Worm (Caenorhabditis elegans) whole organism, mixed stage, embryonic: ENCODE measurements around the gene Y45F10D.15.

Source experiments
- blmp-1 ChIP-seq: fragments of 150-350 bp; optimal IDR thresholded peaks from 2 replicates; lab custom pipeline; 2014; ENCODE audit warnings: missing biosample characterization, missing genetic modification characterization
- lin-32 ChIP-seq: fragments of 200-800 bp; sonication (Bioruptor generic); optimal IDR thresholded peaks from 2 replicates; lab custom pipeline; 2018; ENCODE audit warnings: mild to moderate bottlenecking, missing genetic modification characterization, missing compliant biosample characterization
- nhr-12 ChIP-seq: fragments of 150-350 bp; optimal IDR thresholded peaks from 2 replicates; lab custom pipeline; 2014; ENCODE audit warnings: missing biosample characterization, missing genetic modification characterization
- nhr-76 ChIP-seq: sonication (generic microtip); optimal IDR thresholded peaks from 2 replicates; lab custom pipeline; 2017; ENCODE audit warnings: missing biosample characterization, missing genetic modification characterization
- pha-4 ChIP-seq: fragments of 150-350 bp; optimal IDR thresholded peaks from 2 replicates; lab custom pipeline; 2018; ENCODE audit warnings: missing biosample characterization, missing genetic modification reagents, missing genetic modification characterization
- sem-2 ChIP-seq: fragments of 200-800 bp; sonication (Bioruptor generic); optimal IDR thresholded peaks from 2 replicates; lab custom pipeline; 2018; ENCODE audit warnings: mild to moderate bottlenecking, missing genetic modification characterization, missing compliant biosample characterization
- snpc-4 ChIP-seq: fragments of 150-350 bp; optimal IDR thresholded peaks from 2 replicates; lab custom pipeline; 2014; ENCODE audit warnings: missing biosample characterization, missing genetic modification characterization
- sptf-1 ChIP-seq: sonication (generic microtip); optimal IDR thresholded peaks from 2 replicates; lab custom pipeline; 2017; ENCODE audit warnings: mild to moderate bottlenecking, missing genetic modification characterization, moderate library complexity, missing compliant biosample characterization
- tbx-8 ChIP-seq: fragments of 200-800 bp; sonication (Bioruptor generic); optimal IDR thresholded peaks from 2 replicates; lab custom pipeline; 2018; ENCODE audit warnings: mild to moderate bottlenecking, missing genetic modification characterization, moderate library complexity, missing compliant biosample characterization
- ztf-11 ChIP-seq: fragments of 150-350 bp; optimal IDR thresholded peaks from 2 replicates; lab custom pipeline; 2014; ENCODE audit warnings: missing biosample characterization, missing genetic modification characterization

DNA sequence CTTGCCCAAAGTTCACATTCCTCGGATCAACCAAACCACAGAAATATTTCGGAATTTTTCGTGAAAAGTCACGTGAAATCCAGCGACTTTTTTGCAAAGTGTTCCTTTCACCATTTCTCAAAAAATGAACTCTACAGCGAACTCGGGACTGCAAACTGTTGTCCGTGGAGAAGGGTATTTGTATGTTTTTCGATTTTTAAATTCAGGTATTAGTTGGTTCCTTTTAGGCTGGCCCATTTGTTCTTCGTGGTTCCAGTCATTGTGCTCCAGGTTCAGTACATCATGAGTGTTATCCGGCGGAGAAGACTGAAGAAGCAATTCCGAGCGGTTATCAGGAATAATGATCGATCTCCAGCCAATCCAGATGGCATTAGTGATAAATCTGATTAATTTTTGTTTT is 44.0 kb downstream of the Y45F10D.15 start:
- TF ChIP-seq nhr-76 (no peak), blmp-1 (tag; lab: Kevin White, UChicago) (no peak), nhr-12 (tag; lab: Kevin White, UChicago) (no peak), snpc-4 (tag; lab: Kevin White, UChicago) (no peak), pha-4 (tag; lab: Kevin White, UChicago) (no peak), lin-32 (GFP tag; lab: Kevin White, UChicago) (no peak), ztf-11 (tag; lab: Kevin White, UChicago) (no peak), tbx-8 (GFP tag; lab: Kevin White, UChicago) (no peak), sem-2 (GFP tag; lab: Kevin White, UChicago) (no peak), sptf-1 (tag; lab: Kevin White, UChicago) (no peak)
